Fruit fly (Drosophila melanogaster) whole organism, embryonic: ENCODE data around the gene CG15418.

Experiments
- ATbp ChIP-seq: fragments of 200-800 bp; sonication (Bioruptor generic); optimal IDR thresholded peaks from 2 replicates; lab custom pipeline; 2017; ENCODE audit warnings: missing biosample characterization, mild to moderate bottlenecking, missing genetic modification characterization, missing genetic modification reagents
- Bgb ChIP-seq: fragments of 200-800 bp; sonication (Bioruptor generic); IDR thresholded peaks from 2 replicates; pipeline ENCODE4 v1.3.6; 2022; ENCODE audit warnings: missing biosample characterization, missing genetic modification characterization; ENCODE audit not compliant: partially characterized antibody
- CG10147 ChIP-seq: fragments of 200-800 bp; sonication (Bioruptor generic); optimal IDR thresholded peaks from 2 replicates; lab custom pipeline; 2019; ENCODE audit warnings: missing biosample characterization, mild to moderate bottlenecking, missing genetic modification characterization, moderate library complexity
- CG10543 ChIP-seq: fragments of 200-800 bp; sonication (Bioruptor generic); optimal IDR thresholded peaks from 3 replicates; lab custom pipeline; 2017; ENCODE audit warnings: missing biosample characterization, mild to moderate bottlenecking, missing genetic modification characterization, moderate library complexity
- CG10654 ChIP-seq: fragments of 200-800 bp; sonication (Bioruptor generic); optimal IDR thresholded peaks from 2 replicates; lab custom pipeline; 2016; ENCODE audit warnings: missing biosample characterization, missing genetic modification characterization
- CG13296 ChIP-seq: fragments of 200-800 bp; sonication (Bioruptor generic); optimal IDR thresholded peaks from 3 replicates; lab custom pipeline; 2018; ENCODE audit warnings: missing biosample characterization, mild to moderate bottlenecking, missing genetic modification characterization
- CG14441 ChIP-seq: fragments of 200-800 bp; sonication (Bioruptor generic); IDR thresholded peaks from 2 replicates; pipeline ENCODE4 v1.3.6; 2022; ENCODE audit warnings: missing biosample characterization, missing genetic modification characterization
- CG16815 ChIP-seq: fragments of 200-800 bp; sonication (Bioruptor generic); optimal IDR thresholded peaks from 3 replicates; lab custom pipeline; 2017; ENCODE audit warnings: missing biosample characterization, mild to moderate bottlenecking, missing genetic modification characterization
- CG17568 ChIP-seq: fragments of 200-800 bp; sonication (Bioruptor generic); optimal IDR thresholded peaks from 2 replicates; lab custom pipeline; 2018; ENCODE audit warnings: missing biosample characterization, mild to moderate bottlenecking, missing genetic modification characterization, moderate library complexity
- CG18599 ChIP-seq: fragments of 200-800 bp; sonication (Bioruptor generic); optimal IDR thresholded peaks from 3 replicates; lab custom pipeline; 2017; ENCODE audit warnings: missing biosample characterization, missing genetic modification characterization, mild to moderate bottlenecking, moderate library complexity, missing genetic modification reagents
- CG2116 ChIP-seq: fragments of 200-800 bp; sonication (Bioruptor generic); optimal IDR thresholded peaks from 3 replicates; lab custom pipeline; 2018; ENCODE audit warnings: missing biosample characterization, mild to moderate bottlenecking, missing genetic modification characterization
- CG30403 ChIP-seq: fragments of 200-800 bp; sonication (Bioruptor generic); optimal IDR thresholded peaks from 3 replicates; lab custom pipeline; 2016; ENCODE audit warnings: missing biosample characterization, missing genetic modification characterization
- CG4328 ChIP-seq: fragments of 200-800 bp; sonication (Bioruptor generic); optimal IDR thresholded peaks from 3 replicates; lab custom pipeline; 2017; ENCODE audit warnings: missing biosample characterization, missing genetic modification reagents, missing genetic modification characterization
- CG4360 ChIP-seq: fragments of 200-800 bp; sonication (Bioruptor generic); IDR thresholded peaks from 2 replicates; pipeline ENCODE4 v1.3.6; 2022; ENCODE audit warnings: missing biosample characterization, missing genetic modification characterization
- CG6654 ChIP-seq: fragments of 200-800 bp; sonication (Bioruptor generic); optimal IDR thresholded peaks from 2 replicates; lab custom pipeline; 2017; ENCODE audit warnings: missing biosample characterization, mild to moderate bottlenecking, missing genetic modification characterization
- CG6765 ChIP-seq: fragments of 200-800 bp; sonication (Bioruptor generic); optimal IDR thresholded peaks from 3 replicates; lab custom pipeline; 2017; ENCODE audit warnings: missing biosample characterization, mild to moderate bottlenecking, missing genetic modification characterization
- CG9727 ChIP-seq: fragments of 200-800 bp; sonication (Bioruptor generic); optimal IDR thresholded peaks from 3 replicates; lab custom pipeline; 2017; ENCODE audit warnings: missing biosample characterization, mild to moderate bottlenecking, missing genetic modification characterization
- CG9876 ChIP-seq: fragments of 200-800 bp; sonication (Bioruptor generic); optimal IDR thresholded peaks from 2 replicates; lab custom pipeline; 2016; ENCODE audit warnings: missing biosample characterization, missing genetic modification characterization
- Doc3 ChIP-seq: fragments of 200-800 bp; sonication (Bioruptor generic); IDR thresholded peaks from 3 replicates; pipeline ENCODE4 v1.3.6; 2022; ENCODE audit warnings: missing biosample characterization, missing genetic modification characterization; ENCODE audit not compliant: partially characterized antibody
- ERR ChIP-seq: fragments of 200-800 bp; sonication (Bioruptor generic); optimal IDR thresholded peaks from 2 replicates; lab custom pipeline; 2016; ENCODE audit warnings: missing biosample characterization, missing genetic modification characterization
- Ets97D ChIP-seq: fragments of 200-800 bp; sonication (Bioruptor generic); optimal IDR thresholded peaks from 3 replicates; lab custom pipeline; 2016; ENCODE audit warnings: missing biosample characterization, missing genetic modification characterization
- GATAe ChIP-seq: fragments of 200-800 bp; sonication (Bioruptor generic); conservative IDR thresholded peaks from 2 replicates; pipeline ENCODE4 v1.3.6; 2022; ENCODE audit warnings: missing biosample characterization, missing genetic modification characterization
- H2.0 ChIP-seq: fragments of 200-800 bp; sonication (Bioruptor generic); IDR thresholded peaks from 2 replicates; pipeline ENCODE4 v1.3.6; 2022; ENCODE audit warnings: missing biosample characterization, missing genetic modification characterization
- HmgZ ChIP-seq: fragments of 200-800 bp; sonication (Bioruptor generic); optimal IDR thresholded peaks from 2 replicates; lab custom pipeline; 2018; ENCODE audit warnings: missing biosample characterization, mild to moderate bottlenecking, missing genetic modification characterization
- Mad ChIP-seq: fragments of 200-800 bp; sonication (Bioruptor generic); optimal IDR thresholded peaks from 2 replicates; lab custom pipeline; 2016; ENCODE audit warnings: missing biosample characterization, missing genetic modification characterization
- Myb ChIP-seq: fragments of 200-800 bp; sonication (Bioruptor generic); optimal IDR thresholded peaks from 2 replicates; lab custom pipeline; 2016; ENCODE audit warnings: missing biosample characterization, missing genetic modification characterization
- Taf1 ChIP-seq: fragments of 200-800 bp; sonication (Bioruptor generic); IDR thresholded peaks from 2 replicates; pipeline ENCODE4 v1.3.6; 2022; ENCODE audit warnings: missing biosample characterization, missing genetic modification characterization
- YL-1 ChIP-seq: fragments of 200-800 bp; sonication (Bioruptor generic); optimal IDR thresholded peaks from 3 replicates; lab custom pipeline; 2017; ENCODE audit warnings: missing biosample characterization, mild to moderate bottlenecking, missing genetic modification characterization
- bbx ChIP-seq: fragments of 200-800 bp; sonication (Bioruptor generic); IDR thresholded peaks from 2 replicates; pipeline ENCODE4 v1.3.6; 2022; ENCODE audit warnings: missing biosample characterization, missing genetic modification characterization; ENCODE audit not compliant: partially characterized antibody
- crp ChIP-seq, 2 experiments: fragments of 200-800 bp; sonication (Bioruptor generic); optimal IDR thresholded peaks; 2 replicates in 1 of 2; 3 replicates in 1 of 2; lab custom pipeline; 2017; ENCODE audit warnings: missing biosample characterization in 2 of 2, missing genetic modification characterization in 2 of 2, mild to moderate bottlenecking in 1 of 2, moderate library complexity in 1 of 2
- dan ChIP-seq: fragments of 200-800 bp; sonication (Bioruptor generic); IDR thresholded peaks from 2 replicates; pipeline ENCODE4 v1.3.6; 2022; ENCODE audit warnings: missing biosample characterization, missing genetic modification characterization
- ewg ChIP-seq: fragments of 200-800 bp; sonication (Bioruptor generic); optimal IDR thresholded peaks from 3 replicates; lab custom pipeline; 2017; ENCODE audit warnings: mild to moderate bottlenecking, missing biosample characterization, missing genetic modification reagents, missing genetic modification characterization
- exex ChIP-seq: fragments of 200-800 bp; sonication (Bioruptor generic); optimal IDR thresholded peaks from 4 replicates; lab custom pipeline; 2018; ENCODE audit warnings: missing biosample characterization, mild to moderate bottlenecking, missing genetic modification characterization, moderate library complexity
- eyg ChIP-seq: fragments of 200-800 bp; sonication (Bioruptor generic); optimal IDR thresholded peaks from 3 replicates; lab custom pipeline; 2016; ENCODE audit warnings: missing biosample characterization, missing genetic modification characterization
- grau ChIP-seq: fragments of 200-800 bp; optimal IDR thresholded peaks from 3 replicates; lab custom pipeline; 2019; ENCODE audit warnings: missing biosample characterization, mild to moderate bottlenecking, missing genetic modification characterization, moderate library complexity
- ham ChIP-seq: fragments of 200-800 bp; sonication (Bioruptor generic); IDR thresholded peaks from 2 replicates; pipeline ENCODE4 v1.3.6; 2022; ENCODE audit warnings: missing biosample characterization, missing genetic modification characterization
- inv ChIP-seq: fragments of 200-800 bp; sonication (Bioruptor generic); IDR thresholded peaks from 2 replicates; pipeline ENCODE4 v1.3.6; 2022; ENCODE audit warnings: missing biosample characterization, missing genetic modification characterization; ENCODE audit not compliant: partially characterized antibody
- jigr1 ChIP-seq: fragments of 200-800 bp; sonication (Bioruptor generic); IDR thresholded peaks from 3 replicates; pipeline ENCODE4 v1.3.6; 2022; ENCODE audit warnings: missing biosample characterization, missing genetic modification characterization
- lola ChIP-seq, 3 experiments: fragments of >200 bp in 2 of 3; fragments of 200-800 bp in 1 of 3; sonication (Bioruptor generic) in 1 of 3; optimal IDR thresholded peaks; 2 replicates each; lab custom pipeline; 2017 to 2019; ENCODE audit warnings: missing biosample characterization in 3 of 3, missing genetic modification characterization in 3 of 3, mild to moderate bottlenecking in 1 of 3, moderate library complexity in 1 of 3
- nau ChIP-seq: fragments of 200-800 bp; sonication (Bioruptor generic); optimal IDR thresholded peaks from 3 replicates; lab custom pipeline; 2017; ENCODE audit warnings: missing biosample characterization, mild to moderate bottlenecking, missing genetic modification characterization, missing genetic modification reagents
- nmo ChIP-seq: fragments of 200-800 bp; sonication (Bioruptor generic); optimal IDR thresholded peaks from 2 replicates; lab custom pipeline; 2018; ENCODE audit warnings: missing biosample characterization, mild to moderate bottlenecking, missing genetic modification characterization, moderate library complexity
- otp ChIP-seq: fragments of 200-800 bp; sonication (Bioruptor generic); IDR thresholded peaks from 3 replicates; pipeline ENCODE4, ENCODE4 v1.3.6; 2022; ENCODE audit warnings: missing biosample characterization, missing genetic modification characterization
- pros ChIP-seq: fragments of 200-800 bp; sonication (Bioruptor generic); optimal IDR thresholded peaks from 3 replicates; lab custom pipeline; 2019; ENCODE audit warnings: missing biosample characterization, mild to moderate bottlenecking, missing genetic modification characterization, moderate library complexity
- repo ChIP-seq: fragments of 200-800 bp; sonication (Bioruptor generic); optimal IDR thresholded peaks from 2 replicates; lab custom pipeline; 2016; ENCODE audit warnings: missing biosample characterization, missing genetic modification characterization
- sob ChIP-seq: fragments of 200-800 bp; sonication (Bioruptor generic); IDR thresholded peaks from 2 replicates; pipeline ENCODE4 v1.3.6; 2022; ENCODE audit warnings: missing biosample characterization, missing genetic modification characterization
- sug ChIP-seq: fragments of 200-800 bp; optimal IDR thresholded peaks from 2 replicates; lab custom pipeline; 2019; ENCODE audit warnings: missing biosample characterization, mild to moderate bottlenecking, missing genetic modification characterization, moderate library complexity
- tap ChIP-seq: fragments of 200-800 bp; optimal IDR thresholded peaks from 3 replicates; lab custom pipeline; 2019; ENCODE audit warnings: missing biosample characterization, mild to moderate bottlenecking, missing genetic modification characterization, moderate library complexity
- vnd ChIP-seq: fragments of 200-800 bp; sonication (Bioruptor generic); IDR thresholded peaks from 3 replicates; pipeline ENCODE4 v1.3.6; 2022; ENCODE audit warnings: missing biosample characterization, missing genetic modification characterization; ENCODE audit not compliant: partially characterized antibody
- vvl ChIP-seq: fragments of 200-800 bp; sonication (Bioruptor generic); IDR thresholded peaks from 2 replicates; pipeline ENCODE4 v1.3.6; 2022; ENCODE audit warnings: missing biosample characterization, missing genetic modification characterization
- zen ChIP-seq: fragments of 200-800 bp; sonication (Bioruptor generic); optimal IDR thresholded peaks from 3 replicates; lab custom pipeline; 2018; ENCODE audit warnings: missing biosample characterization, mild to moderate bottlenecking, missing genetic modification characterization, moderate library complexity

The CG15418 gene

dm6 chr2L:3618818-3619362 lies 2.6 kb downstream of the CG15418 start, which contains the start of gene Ugt36A1 (continued):
- TF ChIP-seq CG10543 (GFP tag; lab: Kevin White, UChicago) (no peak), sob (GFP tag; lab: Robert Waterston, UW) (no peak), Myb (peak; percentile 15), H2.0 (GFP tag; lab: Robert Waterston, UW) (no peak), CG9876 (no peak), CG18599 (GFP tag; lab: Kevin White, UChicago) (no peak), HmgZ (peak; percentile 18), jigr1 (GFP tag; lab: Robert Waterston, UW) (no peak), CG2116 (GFP tag; lab: Kevin White, UChicago) (peak; percentile 62), ERR (no peak), CG17568 (no peak), Taf1 (GFP tag; lab: Robert Waterston, UW) (no peak), vvl (GFP tag; lab: Robert Waterston, UW) (no peak), inv (GFP tag; lab: Robert Waterston, UW) (peak; percentile 54), ewg (no peak), Bgb (GFP tag; lab: Robert Waterston, UW) (peak; percentile 72), tap (tag; lab: Kevin White, UChicago) (no peak), otp (GFP tag; lab: Robert Waterston, UW) (no peak), dan (no peak), nau (GFP tag; lab: Kevin White, UChicago) (no peak), CG9727 (GFP tag; lab: Kevin White, UChicago) (no peak), bbx (GFP tag; lab: Robert Waterston, UW) (peak; percentile 86), CG16815 (GFP tag; lab: Kevin White, UChicago) (no peak), CG6765 (GFP tag; lab: Kevin White, UChicago) (no peak), CG4360 (GFP tag; lab: Robert Waterston, UW) (peak; percentile 81; the same call in 1 of the 2 replicates), grau (tag; lab: Kevin White, UChicago) (no peak), CG14441 (GFP tag; lab: Robert Waterston, UW) (no peak), Ets97D (GFP tag; lab: Kevin White, UChicago) (no peak), CG10654 (GFP tag; lab: Kevin White, UChicago) (no peak), repo (GFP tag; lab: Kevin White, UChicago) (no peak), CG4328 (no peak), nmo (GFP tag; lab: Kevin White, UChicago) (no peak), Doc3 (GFP tag; lab: Robert Waterston, UW) (peak; percentile 92), ham (GFP tag; lab: Robert Waterston, UW) (no peak), Mad (GFP tag; lab: Kevin White, UChicago) (no peak), eyg (GFP tag; lab: Kevin White, UChicago) (no peak), CG13296 (GFP tag; lab: Kevin White, UChicago) (no peak), GATAe (no peak), CG6654 (GFP tag; lab: Kevin White, UChicago) (no peak), CG10147 (no peak), exex (peak; percentile 71), sug (no peak), CG30403 (GFP tag; lab: Kevin White, UChicago) (no peak), YL-1 (no peak), vnd (peak; percentile 53; the same call in 2 of the 3 replicates), crp (GFP tag; optimal IDR thresholded peaks at IDR 0.05; lab: Kevin White, UChicago) (no peak), ATbp (no peak), zen (tag; lab: Kevin White, UChicago) (no peak), pros (no peak), lola (GFP tag; optimal IDR thresholded peaks at IDR 0.05; lab: Kevin White, UChicago) (no peak)
